Worm (Caenorhabditis elegans) whole organism, late embryonic: ENCODE results near the gene ZC155.4.

Experiments
- ama-1 ChIP-seq: fragments of 150-350 bp; optimal IDR thresholded peaks from 2 replicates; lab custom pipeline; 2014
- ceh-19 ChIP-seq: fragments of 200-800 bp; sonication (Bioruptor generic); optimal IDR thresholded peaks from 2 replicates; lab custom pipeline; 2018; ENCODE audit warnings: mild to moderate bottlenecking, missing genetic modification characterization, missing compliant biosample characterization
- ceh-34 ChIP-seq: sonication (generic microtip); optimal IDR thresholded peaks from 2 replicates; lab custom pipeline; 2016; ENCODE audit warnings: mild to moderate bottlenecking, missing genetic modification characterization, missing compliant biosample characterization
- ceh-48 ChIP-seq: sonication (generic microtip); optimal IDR thresholded peaks from 2 replicates; lab custom pipeline; 2016; ENCODE audit warnings: missing genetic modification characterization, inconsistent platforms, missing compliant biosample characterization
- dve-1 ChIP-seq: sonication (generic microtip); optimal IDR thresholded peaks from 2 replicates; lab custom pipeline; 2017; ENCODE audit warnings: antibody characterized with exemption, mild to moderate bottlenecking, missing genetic modification characterization, missing compliant biosample characterization
- ets-4 ChIP-seq: sonication (generic microtip); optimal IDR thresholded peaks from 2 replicates; lab custom pipeline; 2016; ENCODE audit warnings: missing genetic modification characterization, missing compliant biosample characterization
- fax-1 ChIP-seq: sonication (generic microtip); optimal IDR thresholded peaks from 2 replicates; lab custom pipeline; 2016; ENCODE audit warnings: missing genotype, missing genetic modification characterization, missing compliant biosample characterization
- fkh-10 ChIP-seq: fragments of 150-350 bp; optimal IDR thresholded peaks from 2 replicates; lab custom pipeline; 2014; ENCODE audit warnings: missing biosample characterization, missing genetic modification reagents, missing genetic modification characterization
- hlh-13 ChIP-seq: fragments of 200-800 bp; sonication (Bioruptor generic); optimal IDR thresholded peaks from 2 replicates; lab custom pipeline; 2018; ENCODE audit warnings: mild to moderate bottlenecking, missing genetic modification characterization, missing compliant biosample characterization
- hlh-30 ChIP-seq: sonication (generic microtip); optimal IDR thresholded peaks from 2 replicates; lab custom pipeline; 2017; ENCODE audit warnings: antibody characterized with exemption, missing genetic modification characterization, missing compliant biosample characterization; ENCODE audit not compliant: insufficient read depth
- nhr-11 ChIP-seq: fragments of 150-350 bp; optimal IDR thresholded peaks from 2 replicates; lab custom pipeline; 2014; ENCODE audit warnings: missing biosample characterization, missing genetic modification characterization
- pha-4 ChIP-seq: fragments of 150-350 bp; optimal IDR thresholded peaks from 2 replicates; lab custom pipeline; 2018; ENCODE audit warnings: missing biosample characterization, missing genetic modification reagents, missing genetic modification characterization
- sdc-2 ChIP-seq: sonication (generic microtip); optimal IDR thresholded peaks from 2 replicates; lab custom pipeline; 2016; ENCODE audit warnings: missing genotype, missing genetic modification characterization, missing compliant biosample characterization
- sox-4 ChIP-seq: sonication (generic microtip); optimal IDR thresholded peaks from 2 replicates; lab custom pipeline; 2017; ENCODE audit warnings: mild to moderate bottlenecking, missing genetic modification characterization, inconsistent platforms, missing compliant biosample characterization

ce11 chrIII:5181217-5181616 lies 34.1 kb downstream of the ZC155.4 start:
- TF ChIP-seq fkh-10 (GFP tag; lab: Kevin White, UChicago) (no peak), pha-4 (tag; lab: Kevin White, UChicago) (no peak), hlh-30 (tag; lab: Kevin White, UChicago) (no peak), hlh-13 (GFP tag; lab: Kevin White, UChicago) (no peak), ama-1 (no peak), fax-1 (tag; lab: Kevin White, UChicago) (no peak), ceh-34 (tag; lab: Kevin White, UChicago) (no peak), nhr-11 (no peak), sox-4 (tag; lab: Kevin White, UChicago) (no peak), ceh-48 (tag; lab: Kevin White, UChicago) (no peak), dve-1 (no peak), sdc-2 (tag; lab: Kevin White, UChicago) (no peak), ets-4 (tag; lab: Kevin White, UChicago) (no peak), ceh-19 (GFP tag; lab: Kevin White, UChicago) (no peak)
